Worm (Caenorhabditis elegans) whole organism, L4 larva: ENCODE data around the gene C44H9.7.

Source experiments
- F26F4.8 ChIP-seq: fragments of 200-800 bp; sonication (Bioruptor generic); conservative IDR thresholded peaks from 2 replicates; pipeline ENCODE4 v1.3.6; 2022; ENCODE audit warnings: missing genetic modification characterization, missing compliant biosample characterization
- F44E2.7 ChIP-seq: fragments of 200-800 bp; sonication (Bioruptor generic); IDR thresholded peaks from 2 replicates; pipeline ENCODE4 v2.1.2; 2022; ENCODE audit warnings: missing genetic modification characterization, missing compliant biosample characterization
- F49E8.2 ChIP-seq: sonication (generic microtip); optimal IDR thresholded peaks from 2 replicates; lab custom pipeline; 2016; ENCODE audit warnings: missing compliant biosample characterization, mild to moderate bottlenecking, missing genetic modification characterization, borderline replicate concordance
- R02D3.7 ChIP-seq: fragments of 150-350 bp; sonication (generic microtip); optimal IDR thresholded peaks from 3 replicates; lab custom pipeline; 2014; ENCODE audit warnings: missing biosample characterization, missing genetic modification characterization
- T26A8.4 ChIP-seq: fragments of 200-800 bp; sonication (Bioruptor generic); IDR thresholded peaks from 2 replicates; pipeline ENCODE4 v1.3.6; 2022; ENCODE audit warnings: missing genetic modification characterization, missing compliant biosample characterization
- Y5F2A.4 ChIP-seq: fragments of 200-800 bp; sonication (Bioruptor generic); optimal IDR thresholded peaks from 2 replicates; lab custom pipeline; 2018; ENCODE audit warnings: mild to moderate bottlenecking, missing genetic modification characterization, missing compliant biosample characterization
- Y75B8A.6 ChIP-seq: fragments of 200-800 bp; sonication (Bioruptor generic); IDR thresholded peaks from 2 replicates; pipeline ENCODE4 v1.3.6; 2022; ENCODE audit warnings: missing genetic modification reagents, missing genetic modification characterization, missing compliant biosample characterization
- ZK546.5 ChIP-seq, 2 experiments: sonication (generic microtip); optimal IDR thresholded peaks; 2 replicates each; lab custom pipeline; 2017; ENCODE audit warnings: missing biosample characterization in 2 of 2, missing genetic modification characterization in 2 of 2
- aha-1 ChIP-seq: fragments of 150-350 bp; peaks from one replicate; lab custom pipeline; 2014; ENCODE audit warnings: missing biosample characterization, missing genetic modification characterization
- aly-2 ChIP-seq: sonication (generic microtip); optimal IDR thresholded peaks from 2 replicates; lab custom pipeline; 2018; ENCODE audit warnings: missing biosample characterization, missing genetic modification characterization
- arid-1 ChIP-seq: fragments of 200-800 bp; sonication (Bioruptor generic); conservative IDR thresholded peaks from 2 replicates; pipeline ENCODE4 v1.3.6; 2022; ENCODE audit warnings: missing genetic modification reagents, missing genetic modification characterization, missing compliant biosample characterization
- attf-4 ChIP-seq: sonication (generic microtip); optimal IDR thresholded peaks from 3 replicates; lab custom pipeline; 2017; ENCODE audit warnings: missing biosample characterization, missing genetic modification characterization
- ceh-20 ChIP-seq: fragments of 200-800 bp; sonication (Bioruptor generic); IDR thresholded peaks from 2 replicates; pipeline ENCODE4 v1.3.6; 2022; ENCODE audit warnings: missing genetic modification reagents, missing genetic modification characterization, missing compliant biosample characterization
- ceh-82 ChIP-seq: sonication (generic microtip); optimal IDR thresholded peaks from 2 replicates; lab custom pipeline; 2017; ENCODE audit warnings: missing biosample characterization, missing genetic modification characterization
- ces-1 ChIP-seq: fragments of 150-350 bp; sonication (generic microtip); optimal IDR thresholded peaks from 4 replicates; lab custom pipeline; 2014; ENCODE audit warnings: missing biosample characterization, missing genetic modification reagents, missing genetic modification characterization
- daf-12 ChIP-seq: fragments of 150-350 bp; optimal IDR thresholded peaks from 2 replicates; lab custom pipeline; 2014; ENCODE audit warnings: missing biosample characterization, missing genetic modification reagents, missing genetic modification characterization
- daf-19 ChIP-seq: fragments of 200-800 bp; sonication (Bioruptor generic); conservative IDR thresholded peaks from 2 replicates; pipeline ENCODE4 v1.3.6; 2022; ENCODE audit warnings: missing genetic modification characterization, missing compliant biosample characterization
- daf-8 ChIP-seq: fragments of 200-800 bp; sonication (Bioruptor generic); IDR thresholded peaks from 2 replicates; pipeline ENCODE4 v1.3.6; 2022; ENCODE audit warnings: missing genetic modification characterization, missing compliant biosample characterization
- dmd-6 ChIP-seq: fragments of 200-800 bp; sonication (Bioruptor generic); IDR thresholded peaks from 2 replicates; pipeline ENCODE4 v1.3.6; 2022; ENCODE audit warnings: missing genetic modification reagents, missing genetic modification characterization, missing compliant biosample characterization
- duxl-1 ChIP-seq: sonication (generic microtip); optimal IDR thresholded peaks from 2 replicates; lab custom pipeline; 2016; ENCODE audit warnings: mild to moderate bottlenecking, missing genetic modification characterization, moderate library complexity, missing compliant biosample characterization; ENCODE audit not compliant: poor library complexity
- egl-27 ChIP-seq: sonication (generic microtip); optimal IDR thresholded peaks from 3 replicates; lab custom pipeline; 2017; ENCODE audit warnings: missing biosample characterization, missing genetic modification reagents, missing genetic modification characterization
- fkh-10 ChIP-seq: fragments of 150-350 bp; optimal IDR thresholded peaks from 2 replicates; lab custom pipeline; 2014; ENCODE audit warnings: missing biosample characterization, missing genetic modification reagents, missing genetic modification characterization
- gei-8 ChIP-seq: fragments of 200-800 bp; sonication (Bioruptor generic); optimal IDR thresholded peaks from 2 replicates; lab custom pipeline; 2018; ENCODE audit warnings: mild to moderate bottlenecking, missing genetic modification characterization, missing compliant biosample characterization
- hlh-30 ChIP-seq: sonication (generic microtip); optimal IDR thresholded peaks from 2 replicates; lab custom pipeline; 2017; ENCODE audit warnings: antibody characterized with exemption, mild to moderate bottlenecking, missing genetic modification characterization, missing compliant biosample characterization; ENCODE audit not compliant: insufficient read depth
- jun-1 ChIP-seq: fragments of 150-350 bp; optimal IDR thresholded peaks from 2 replicates; lab custom pipeline; 2014; ENCODE audit warnings: missing biosample characterization, missing genetic modification reagents, missing genetic modification characterization
- lim-7 ChIP-seq: fragments of 200-800 bp; sonication (Bioruptor generic); IDR thresholded peaks from 2 replicates; pipeline ENCODE4 v1.3.6; 2022; ENCODE audit warnings: missing genetic modification characterization, missing compliant biosample characterization
- lin-1 ChIP-seq: fragments of 200-800 bp; sonication (Bioruptor generic); IDR thresholded peaks from 2 replicates; pipeline ENCODE4 v1.3.6; 2022; ENCODE audit warnings: missing genetic modification reagents, missing genetic modification characterization, missing compliant biosample characterization
- lin-13 ChIP-seq: fragments of 150-350 bp; optimal IDR thresholded peaks from 2 replicates; lab custom pipeline; 2014; ENCODE audit warnings: missing biosample characterization, missing genetic modification reagents, missing genetic modification characterization
- lin-15B ChIP-seq: fragments of 150-350 bp; sonication (generic microtip); optimal IDR thresholded peaks from 3 replicates; lab custom pipeline; 2014; ENCODE audit warnings: missing biosample characterization, missing genetic modification characterization
- lin-29 ChIP-seq: fragments of 200-800 bp; sonication (Bioruptor generic); IDR thresholded peaks from 2 replicates; pipeline ENCODE4 v1.3.6; 2022; ENCODE audit warnings: missing genetic modification reagents, missing genetic modification characterization, missing compliant biosample characterization
- lin-38 ChIP-seq: fragments of 200-800 bp; sonication (Bioruptor generic); IDR thresholded peaks from 2 replicates; pipeline ENCODE4 v1.3.6; 2022; ENCODE audit warnings: missing genetic modification reagents, missing genetic modification characterization, missing compliant biosample characterization
- lir-3 ChIP-seq: sonication (generic microtip); optimal IDR thresholded peaks from 2 replicates; lab custom pipeline; 2016; ENCODE audit warnings: mild to moderate bottlenecking, missing genetic modification characterization, missing compliant biosample characterization
- lsy-2 ChIP-seq, 2 experiments: fragments of 150-350 bp in 1 of 2; sonication (generic microtip) in 1 of 2; optimal IDR thresholded peaks; 2 replicates each; lab custom pipeline; 2014 to 2017; ENCODE audit warnings: missing biosample characterization in 2 of 2, missing genetic modification characterization in 2 of 2
- mdl-1 ChIP-seq, 2 experiments: fragments of 150-350 bp in 1 of 2; sonication (generic microtip) in 1 of 2; optimal IDR thresholded peaks; 2 replicates each; lab custom pipeline; 2014 to 2017; ENCODE audit warnings: missing biosample characterization in 2 of 2, missing genetic modification characterization in 2 of 2
- nhr-10 ChIP-seq: fragments of 150-350 bp; optimal IDR thresholded peaks from 2 replicates; lab custom pipeline; 2014; ENCODE audit warnings: missing biosample characterization, missing genetic modification characterization
- nhr-102 ChIP-seq: sonication (generic microtip); optimal IDR thresholded peaks from 2 replicates; lab custom pipeline; 2016; ENCODE audit warnings: mild to moderate bottlenecking, missing genetic modification characterization, moderate library complexity, missing compliant biosample characterization
- nhr-25 ChIP-seq: sonication (generic microtip); optimal IDR thresholded peaks from 2 replicates; lab custom pipeline; 2017; ENCODE audit warnings: missing genetic modification characterization, mild to moderate bottlenecking, missing compliant biosample characterization, antibody characterized with exemption, moderate library complexity, borderline replicate concordance; ENCODE audit not compliant: insufficient read depth
- nhr-42 ChIP-seq: fragments of 200-800 bp; sonication (Bioruptor generic); IDR thresholded peaks from 2 replicates; pipeline ENCODE4 v1.3.6; 2022; ENCODE audit warnings: missing genetic modification characterization, missing compliant biosample characterization
- nhr-48 ChIP-seq: sonication (generic microtip); optimal IDR thresholded peaks from 2 replicates; lab custom pipeline; 2016; ENCODE audit warnings: mild to moderate bottlenecking, missing genetic modification characterization, missing compliant biosample characterization
- nhr-77 ChIP-seq: fragments of 150-350 bp; optimal IDR thresholded peaks from 2 replicates; lab custom pipeline; 2014; ENCODE audit warnings: missing biosample characterization, missing genetic modification characterization
- php-3 ChIP-seq: fragments of 200-800 bp; sonication (Bioruptor generic); IDR thresholded peaks from 2 replicates; pipeline ENCODE4 v1.3.6; 2022; ENCODE audit warnings: missing genetic modification reagents, missing genetic modification characterization, missing compliant biosample characterization
- pqm-1 ChIP-seq: sonication (generic microtip); optimal IDR thresholded peaks from 2 replicates; lab custom pipeline; 2017; ENCODE audit warnings: missing biosample characterization, missing genetic modification characterization
- rbr-2 ChIP-seq: sonication (generic microtip); optimal IDR thresholded peaks from 2 replicates; lab custom pipeline; 2016; ENCODE audit warnings: missing genotype, missing genetic modification characterization, missing compliant biosample characterization
- saeg-2 ChIP-seq: fragments of 200-800 bp; sonication (Bioruptor generic); IDR thresholded peaks from 2 replicates; pipeline ENCODE4 v1.3.6; 2022; ENCODE audit warnings: missing genetic modification reagents, missing genetic modification characterization, missing compliant biosample characterization
- set-16 ChIP-seq: fragments of 200-800 bp; sonication (Bioruptor generic); IDR thresholded peaks from 2 replicates; pipeline ENCODE4 v1.3.6; 2022; ENCODE audit warnings: missing genetic modification reagents, missing genetic modification characterization, missing compliant biosample characterization
- skn-1 ChIP-seq: fragments of 150-350 bp; optimal IDR thresholded peaks from 2 replicates; lab custom pipeline; 2014; ENCODE audit warnings: missing biosample characterization, missing genetic modification characterization
- snpc-1.2 ChIP-seq: fragments of 200-800 bp; sonication (Bioruptor generic); IDR thresholded peaks from 2 replicates; pipeline ENCODE4 v1.3.6; 2022; ENCODE audit warnings: missing genetic modification reagents, missing genetic modification characterization, missing compliant biosample characterization
- snpc-4 ChIP-seq: fragments of 150-350 bp; optimal IDR thresholded peaks from 2 replicates; lab custom pipeline; 2014; ENCODE audit warnings: missing biosample characterization, missing genetic modification characterization
- unc-62 ChIP-seq, 3 experiments: fragments of 150-350 bp in 1 of 3; sonication (generic microtip); optimal IDR thresholded peaks in 2 of 3; peaks in 1 of 3; 1 replicate in 1 of 3; 2 replicates in 2 of 3; lab custom pipeline; 2014 to 2017; ENCODE audit warnings: missing biosample characterization in 3 of 3, missing genetic modification characterization in 3 of 3, missing genetic modification reagents in 3 of 3, missing genotype in 1 of 3
- zag-1 ChIP-seq: fragments of 150-350 bp; optimal IDR thresholded peaks from 2 replicates; lab custom pipeline; 2014; ENCODE audit warnings: missing biosample characterization, missing genetic modification characterization
- zip-2 ChIP-seq: fragments of 150-350 bp; optimal IDR thresholded peaks from 2 replicates; lab custom pipeline; 2014; ENCODE audit warnings: missing biosample characterization, missing genetic modification characterization
- ztf-11 ChIP-seq: fragments of 150-350 bp; optimal IDR thresholded peaks from 2 replicates; lab custom pipeline; 2014; ENCODE audit warnings: missing biosample characterization, missing genetic modification characterization
- ztf-7 ChIP-seq: fragments of 150-350 bp; optimal IDR thresholded peaks from 2 replicates; lab custom pipeline; 2014; ENCODE audit warnings: missing biosample characterization, missing genetic modification characterization

The C44H9.7 gene

ce11 chrV:12824777-12825176, 29.9 kb downstream of the C44H9.7 start, which contains the start of gene ugt-16:
Gene ugt-16 (plus strand): TSS chrV:12825024.
- no peak for TF ChIP-seq lim-7
- peak; percentile 50 for TF ChIP-seq pqm-1
- TF ChIP-seq arid-1 (GFP tag; lab: Robert Waterston, UW), result no peak
- TF ChIP-seq snpc-1.2 (GFP tag; lab: Robert Waterston, UW), result no peak
- TF ChIP-seq lin-1 (GFP tag; lab: Robert Waterston, UW), result no peak
- no peak for TF ChIP-seq snpc-4
- no peak for TF ChIP-seq Y75B8A.6 (GFP tag; lab: Robert Waterston, UW)
- no peak for TF ChIP-seq lir-3 (tag; lab: Kevin White, UChicago)
- TF ChIP-seq lsy-2 (tag; optimal IDR thresholded peaks at IDR 0.05; lab: Kevin White, UChicago), result no peak
- TF ChIP-seq skn-1 (tag; lab: Kevin White, UChicago), result no peak
- TF ChIP-seq R02D3.7 (tag; lab: Kevin White, UChicago), result no peak
- TF ChIP-seq zip-2 (tag; lab: Kevin White, UChicago), result no peak
- TF ChIP-seq attf-4 (tag; lab: Kevin White, UChicago), result no peak
- TF ChIP-seq nhr-102 (tag; lab: Kevin White, UChicago), result peak; percentile 10
- TF ChIP-seq fkh-10 (GFP tag; lab: Kevin White, UChicago), result no peak
- peak; percentile 19 for TF ChIP-seq nhr-77 (tag; lab: Kevin White, UChicago)
- no peak for TF ChIP-seq ztf-7 (tag; lab: Kevin White, UChicago)
- no peak for TF ChIP-seq rbr-2 (tag; lab: Kevin White, UChicago)
- TF ChIP-seq aly-2 (tag; lab: Kevin White, UChicago), result no peak
- TF ChIP-seq dmd-6 (GFP tag; lab: Robert Waterston, UW), result peak; percentile 24; the same call in 1 of the 2 replicates
- no peak for TF ChIP-seq egl-27 (tag; lab: Kevin White, UChicago)
- TF ChIP-seq lin-29, result no peak
- no peak for TF ChIP-seq T26A8.4
- TF ChIP-seq ces-1 (GFP tag; lab: Kevin White, UChicago), result no peak
- TF ChIP-seq gei-8 (GFP tag; lab: Kevin White, UChicago), result no peak
- no peak for TF ChIP-seq ZK546.5 (tag; optimal IDR thresholded peaks at IDR 0.05; lab: Kevin White, UChicago)
- TF ChIP-seq F44E2.7 (GFP tag; lab: Robert Waterston, UW), result no peak
- TF ChIP-seq lin-38 (GFP tag; lab: Robert Waterston, UW), result no peak
- TF ChIP-seq ztf-11 (tag; lab: Kevin White, UChicago), result no peak
- TF ChIP-seq ceh-20, result no peak
- no peak for TF ChIP-seq duxl-1 (tag; lab: Kevin White, UChicago)
- TF ChIP-seq daf-12, result no peak
- TF ChIP-seq unc-62 (GFP tag; optimal IDR thresholded peaks at IDR 0.05 in 1 of 2; lab: Kevin White, UChicago), result peak in 1 of 2 experiments; percentile 6
- no peak for TF ChIP-seq unc-62 (tag; optimal IDR thresholded peaks at IDR 0.05; lab: Kevin White, UChicago)
- TF ChIP-seq set-16 (GFP tag; lab: Robert Waterston, UW), result no peak
- no peak for TF ChIP-seq nhr-42
- TF ChIP-seq daf-19 (GFP tag; lab: Robert Waterston, UW), result no peak
- TF ChIP-seq hlh-30 (tag; lab: Kevin White, UChicago), result no peak
- TF ChIP-seq ceh-82 (tag; lab: Kevin White, UChicago), result no peak
- no peak for TF ChIP-seq php-3 (GFP tag; lab: Robert Waterston, UW)
- no peak for TF ChIP-seq zag-1 (tag; lab: Kevin White, UChicago)
- no peak for TF ChIP-seq F26F4.8 (GFP tag; lab: Robert Waterston, UW)
- TF ChIP-seq saeg-2 (GFP tag; lab: Robert Waterston, UW), result no peak
- TF ChIP-seq mdl-1 (tag; optimal IDR thresholded peaks at IDR 0.05; lab: Kevin White, UChicago), result no peak
- TF ChIP-seq Y5F2A.4 (GFP tag; lab: Kevin White, UChicago), result no peak
- no peak for TF ChIP-seq aha-1 (tag; lab: Kevin White, UChicago)
- TF ChIP-seq jun-1 (tag; lab: Kevin White, UChicago), result no peak
- no peak for TF ChIP-seq nhr-48 (tag; lab: Kevin White, UChicago)
- no peak for TF ChIP-seq daf-8 (GFP tag; lab: Robert Waterston, UW)
- TF ChIP-seq nhr-10 (tag; lab: Kevin White, UChicago), result no peak
- TF ChIP-seq F49E8.2 (tag; lab: Kevin White, UChicago), result no peak
- no peak for TF ChIP-seq nhr-25 (tag; lab: Kevin White, UChicago)
- no peak for TF ChIP-seq lin-13 (GFP tag; lab: Kevin White, UChicago)
- TF ChIP-seq lin-15B, result no peak
